Worm (Caenorhabditis elegans): ENCODE data around the gene R166.2.

Gene R166.2

DNA sequence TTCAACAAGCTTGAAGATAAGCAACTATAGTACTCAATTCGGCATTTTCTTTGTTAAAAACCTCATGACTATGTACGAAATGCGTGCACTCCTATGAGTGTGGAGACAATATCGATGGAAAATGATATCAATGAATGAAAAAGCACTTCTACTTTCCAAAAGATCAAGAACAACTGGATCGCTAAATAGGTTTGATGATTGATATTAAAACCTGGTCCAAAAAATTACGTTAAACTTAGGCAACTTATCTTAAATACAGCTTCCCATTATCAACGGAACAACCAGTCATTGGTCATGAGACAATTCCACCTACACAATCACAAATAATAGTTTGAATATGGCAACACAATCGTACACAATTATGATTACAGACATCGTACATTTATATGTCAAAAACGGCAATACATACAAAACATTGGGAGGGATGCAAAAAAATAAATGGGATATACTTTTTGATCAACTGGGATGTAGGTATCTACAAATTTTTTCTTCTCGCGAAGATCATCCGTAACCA is 22.3 kb upstream of the R166.2 start (continued):
- TF ChIP-seq unc-62 (GFP tag; optimal IDR thresholded peaks at IDR 0.05) (no peak), nfya-2 (GFP tag; IDR thresholded peaks at IDR 0.05) (no peak), xnd-1 (tag; optimal IDR thresholded peaks at IDR 0.05) (no peak), Y79H2A.3 (GFP tag; conservative IDR thresholded peaks at IDR 0.05) (0 out of 2 replicates have a peak, but pooled peaks have one; percentile 39), hsf-1 (GFP tag; IDR thresholded peaks at IDR 0.05) (peak; percentile 53), madf-6 (GFP tag; IDR thresholded peaks at IDR 0.05) (peak; percentile 60; the same call in 1 of the 2 replicates), F22D6.2 (tag; optimal IDR thresholded peaks at IDR 0.05) (no peak), F37B4.10 (GFP tag; IDR thresholded peaks at IDR 0.05) (no peak), F33H1.4 (GFP tag; IDR thresholded peaks at IDR 0.05) (no peak), bed-1 (GFP tag; IDR thresholded peaks at IDR 0.05) (no peak), pbrm-1 (GFP tag; IDR thresholded peaks at IDR 0.05) (0 out of 2 replicates have a peak, but pooled peaks have one; percentile 57), efl-1 (GFP tag; optimal IDR thresholded peaks at IDR 0.05) (no peak), tbp1 (GFP tag; optimal IDR thresholded peaks at IDR 0.05) (peak; percentile 9), ceh-27 (GFP tag; optimal IDR thresholded peaks at IDR 0.05) (peak; percentile 1), fkh-3 (tag; optimal IDR thresholded peaks at IDR 0.05) (no peak), lsl-1 (GFP tag; optimal IDR thresholded peaks at IDR 0.05) (peak; percentile 36), him-1 (tag; optimal IDR thresholded peaks at IDR 0.05) (no peak), ztf-25 (GFP tag; IDR thresholded peaks at IDR 0.05) (no peak), bed-2 (GFP tag; IDR thresholded peaks at IDR 0.05) (no peak), mxl-1 (tag; optimal IDR thresholded peaks at IDR 0.05) (no peak), ZK185.1 (tag; optimal IDR thresholded peaks at IDR 0.05; ENCODE audit: poor library complexity, severe bottlenecking) (peak; percentile 6), aptf-3 (GFP tag; IDR thresholded peaks at IDR 0.05) (no peak), B0261.1 (tag; optimal IDR thresholded peaks at IDR 0.05) (no peak), athp-1 (tag; optimal IDR thresholded peaks at IDR 0.05) (peak; percentile 44), zim-3 (tag; optimal IDR thresholded peaks at IDR 0.05) (peak; percentile 62), F57C9.4 (tag; optimal IDR thresholded peaks at IDR 0.05) (no peak), ama-1 (optimal IDR thresholded peaks at IDR 0.05) (peak; percentile 28), ama-1 (GFP tag; optimal IDR thresholded peaks at IDR 0.05) (peak in 1 of 2 experiments; percentile 48), egrh-3 (GFP tag; IDR thresholded peaks at IDR 0.05) (no peak), nhr-179 (tag; optimal IDR thresholded peaks at IDR 0.05) (no peak), madf-8 (GFP tag; conservative IDR thresholded peaks at IDR 0.05) (no peak), ztf-18 (tag; optimal IDR thresholded peaks at IDR 0.05) (no peak), dpl-1 (GFP tag; optimal IDR thresholded peaks at IDR 0.05) (no peak), ceh-91 (GFP tag; IDR thresholded peaks at IDR 0.05) (no peak), akir-1 (GFP tag; optimal IDR thresholded peaks at IDR 0.05) (no peak), Y53G8AR.9 (GFP tag; conservative IDR thresholded peaks at IDR 0.05) (0 out of 2 replicates have a peak, but pooled peaks have one; percentile 11), nfya-1 (tag; optimal IDR thresholded peaks at IDR 0.05; ENCODE audit: borderline replicate concordance, insufficient read depth) (no peak), die-1 (tag; optimal IDR thresholded peaks at IDR 0.05) (peak; percentile 47), snpc-1.1 (tag; optimal IDR thresholded peaks at IDR 0.05; ENCODE audit: insufficient read depth) (no peak), T26A5.8 (tag; optimal IDR thresholded peaks at IDR 0.05) (no peak), lag-1 (GFP tag; IDR thresholded peaks at IDR 0.05) (no peak), F10E7.11 (tag; optimal IDR thresholded peaks at IDR 0.05) (no peak), cebp-1 (GFP tag; IDR thresholded peaks at IDR 0.05) (no peak), cebp-1 (tag; optimal IDR thresholded peaks at IDR 0.05) (peak; percentile 48), sea-2 (GFP tag; IDR thresholded peaks at IDR 0.05) (no peak), K11D2.4 (GFP tag; IDR thresholded peaks at IDR 0.05) (no peak), hmg-1.2 (GFP tag; IDR thresholded peaks at IDR 0.05) (no peak), snpc-3.4 (tag; optimal IDR thresholded peaks at IDR 0.05) (peak; percentile 81), mcd-1 (GFP tag; IDR thresholded peaks at IDR 0.05) (no peak), aptf-2 (GFP tag; conservative IDR thresholded peaks at IDR 0.05) (no peak)

Data from whole organism, young adult.